Worm (Caenorhabditis elegans): Measurements from ENCODE around the gene sec-10.

ce11 chrIV:7830151-7830550, 47.9 kb upstream of the sec-10 start, which contains the start of gene mvb-12:
- TF ChIP-seq nhr-77 (tag; optimal IDR thresholded peaks at IDR 0.05), result peak; percentile 4
- TF ChIP-seq elt-3 (tag; optimal IDR thresholded peaks at IDR 0.05), result no peak
- TF ChIP-seq ces-1 (GFP tag; optimal IDR thresholded peaks at IDR 0.05), result no peak
